5 fruit fly cellular contexts compared by ENCODE assay signal in genomic region chr3L:17513893-17514616, dm6.
A peak's percentile ranks its signal among the peaks of the same experiment; 100 is the strongest.
TF ChIP-seq lines count a peak whose summit lies in the region.

Gene U4-U6-60K (minus strand): TSS chr3L:17513912.
Gene CG7564 (plus strand): TSS chr3L:17514298.

- TF ChIP-seq CTCF in whole organism, embryonic (GFP tag; optimal IDR thresholded peaks at IDR 0.05; lab: Kevin White, UChicago) = no peak

TF ChIP-seq in whole organism, adult, 20 proteins besides CTCF, POLR2A, EP300 and RAD21 (continues in another document):
- TF ChIP-seq pad (GFP tag; optimal IDR thresholded peaks at IDR 0.05; lab: Kevin White, UChicago) (peak; percentile 80), tj (GFP tag; optimal IDR thresholded peaks at IDR 0.05; lab: Kevin White, UChicago) (peak; percentile 52), toe (GFP tag; optimal IDR thresholded peaks at IDR 0.05; lab: Kevin White, UChicago) (peak; percentile 77), CG7101 (tag; optimal IDR thresholded peaks at IDR 0.05; lab: Kevin White, UChicago) (peak; percentile 68), cnc (optimal IDR thresholded peaks at IDR 0.05; lab: Kevin White, UChicago) (no peak), ovo (GFP tag; optimal IDR thresholded peaks at IDR 0.05; lab: Kevin White, UChicago) (peak; percentile 77), cic (GFP tag; optimal IDR thresholded peaks at IDR 0.05; lab: Kevin White, UChicago) (no peak), Clk (GFP tag; optimal IDR thresholded peaks at IDR 0.05; lab: Kevin White, UChicago) (peak; percentile 79), CG12768 (GFP tag; optimal IDR thresholded peaks at IDR 0.05; lab: Kevin White, UChicago) (peak; percentile 62), CG11617 (GFP tag; optimal IDR thresholded peaks at IDR 0.05; lab: Kevin White, UChicago) (peak; percentile 74), CG5204 (GFP tag; optimal IDR thresholded peaks at IDR 0.05; lab: Kevin White, UChicago) (peak; percentile 68), CG1620 (GFP tag; optimal IDR thresholded peaks at IDR 0.05; lab: Kevin White, UChicago) (peak; percentile 81), CG7045 (GFP tag; optimal IDR thresholded peaks at IDR 0.05; lab: Kevin White, UChicago) (peak; percentile 54), Crg-1 (GFP tag; optimal IDR thresholded peaks at IDR 0.05; lab: Kevin White, UChicago) (peak; percentile 81), CG14711 (tag; optimal IDR thresholded peaks at IDR 0.05; lab: Kevin White, UChicago) (peak; percentile 57), Mnt (GFP tag; optimal IDR thresholded peaks at IDR 0.05; lab: Kevin White, UChicago) (peak; percentile 64), kay (GFP tag; lab: Kevin White, UChicago; ENCODE audit: borderline replicate concordance) (no peak), CG33017 (tag; optimal IDR thresholded peaks at IDR 0.05; lab: Kevin White, UChicago) (peak; percentile 28)

TF ChIP-seq in whole organism, embryonic, 481 proteins besides CTCF, POLR2A, EP300 and RAD21 (continues in another document):
- peak; percentile 53 for TF ChIP-seq Antp (GFP tag; optimal IDR thresholded peaks at IDR 0.05; lab: Kevin White, UChicago)
- TF ChIP-seq gem (tag; optimal IDR thresholded peaks at IDR 0.05; lab: Kevin White, UChicago) = no peak
- TF ChIP-seq GATAe (GFP tag; conservative IDR thresholded peaks at IDR 0.05; lab: Robert Waterston, UW) = no peak
- TF ChIP-seq Bteb2 (GFP tag; optimal IDR thresholded peaks at IDR 0.05; lab: Kevin White, UChicago) = peak; percentile 12
- TF ChIP-seq CG12236 (GFP tag; optimal IDR thresholded peaks at IDR 0.05; lab: Kevin White, UChicago) = no peak
- peak; percentile 16 for TF ChIP-seq psq (GFP tag; optimal IDR thresholded peaks at IDR 0.05; lab: Kevin White, UChicago)
- TF ChIP-seq bab2 (GFP tag; optimal IDR thresholded peaks at IDR 0.05; lab: Kevin White, UChicago) = no peak
- no peak for TF ChIP-seq Spps (tag; optimal IDR thresholded peaks at IDR 0.05; lab: Kevin White, UChicago)
- TF ChIP-seq CG2889 (GFP tag; IDR thresholded peaks at IDR 0.05; lab: Robert Waterston, UW) = no peak
- no peak for TF ChIP-seq fd64A (GFP tag; optimal IDR thresholded peaks at IDR 0.05; lab: Kevin White, UChicago)
- no peak for TF ChIP-seq CG43689 (GFP tag; IDR thresholded peaks at IDR 0.05; lab: Robert Waterston, UW)
- no peak for TF ChIP-seq en (GFP tag; optimal IDR thresholded peaks at IDR 0.05; lab: Kevin White, UChicago)
- no peak for TF ChIP-seq CG8089 (GFP tag; optimal IDR thresholded peaks at IDR 0.05; lab: Kevin White, UChicago)
- TF ChIP-seq cwo (GFP tag; optimal IDR thresholded peaks at IDR 0.05; lab: Kevin White, UChicago) = no peak
- TF ChIP-seq CG4360 (GFP tag; IDR thresholded peaks at IDR 0.05; lab: Robert Waterston, UW) = no peak; the same call in 1 of the 2 replicates
- peak; percentile 96 for TF ChIP-seq nerfin-2 (GFP tag; IDR thresholded peaks at IDR 0.05; lab: Robert Waterston, UW; ENCODE audit: partially characterized antibody)
- TF ChIP-seq ci (GFP tag; IDR thresholded peaks at IDR 0.05; lab: Robert Waterston, UW) = no peak; the same call in 2 of the 3 replicates
- TF ChIP-seq Dll (GFP tag; IDR thresholded peaks at IDR 0.05; lab: Robert Waterston, UW; ENCODE audit: partially characterized antibody) = peak; percentile 95
- peak; percentile 69 for TF ChIP-seq mam (GFP tag; optimal IDR thresholded peaks at IDR 0.05; lab: Kevin White, UChicago)

TF ChIP-seq in whole organism, prepupa, 60 proteins besides CTCF, POLR2A, EP300 and RAD21 (continues in another document):
- TF ChIP-seq CG34406 (GFP tag; optimal IDR thresholded peaks at IDR 0.05; lab: Kevin White, UChicago) (peak; percentile 47), achi (GFP tag; optimal IDR thresholded peaks at IDR 0.05; lab: Kevin White, UChicago) (peak; percentile 59), lz (GFP tag; optimal IDR thresholded peaks at IDR 0.05; lab: Kevin White, UChicago) (peak; percentile 60), CG11902 (GFP tag; optimal IDR thresholded peaks at IDR 0.05; lab: Kevin White, UChicago) (peak; percentile 26), Sox15 (GFP tag; optimal IDR thresholded peaks at IDR 0.05; lab: Kevin White, UChicago) (peak; percentile 45), acj6 (GFP tag; optimal IDR thresholded peaks at IDR 0.05; lab: Kevin White, UChicago) (peak; percentile 63), CG8119 (GFP tag; IDR thresholded peaks at IDR 0.05; lab: Robert Waterston, UW) (no peak), Ets96B (tag; optimal IDR thresholded peaks at IDR 0.05; lab: Kevin White, UChicago) (peak; percentile 16), svp (GFP tag; lab: Kevin White, UChicago) (peak; percentile 56), spab (GFP tag; optimal IDR thresholded peaks at IDR 0.05; lab: Kevin White, UChicago) (no peak), CG4318 (GFP tag; optimal IDR thresholded peaks at IDR 0.05; lab: Kevin White, UChicago) (no peak), CG6854 (GFP tag; optimal IDR thresholded peaks at IDR 0.05; lab: Kevin White, UChicago) (no peak), Ets21C (GFP tag; optimal IDR thresholded peaks at IDR 0.05; lab: Kevin White, UChicago) (peak; percentile 10), CG32006 (GFP tag; optimal IDR thresholded peaks at IDR 0.05; lab: Kevin White, UChicago) (peak; percentile 61), cyc (GFP tag; optimal IDR thresholded peaks at IDR 0.05; lab: Kevin White, UChicago) (peak; percentile 71), Eip93F (GFP tag; optimal IDR thresholded peaks at IDR 0.05; lab: Kevin White, UChicago) (peak; percentile 64), OdsH (GFP tag; optimal IDR thresholded peaks at IDR 0.05; lab: Kevin White, UChicago) (peak; percentile 60), CG8632 (GFP tag; optimal IDR thresholded peaks at IDR 0.05; lab: Kevin White, UChicago) (peak; percentile 51), CG6792 (GFP tag; optimal IDR thresholded peaks at IDR 0.05; lab: Kevin White, UChicago) (peak; percentile 39), eg (GFP tag; IDR thresholded peaks at IDR 0.05; lab: Robert Waterston, UW) (no peak; the same call in 2 of the 3 replicates)

TF ChIP-seq in whole organism, pupa, 21 proteins besides CTCF, POLR2A, EP300 and RAD21:
- TF ChIP-seq Pif1B (GFP tag; optimal IDR thresholded peaks at IDR 0.05; lab: Kevin White, UChicago) = peak; percentile 11
- no peak for TF ChIP-seq CG10348 (GFP tag; IDR thresholded peaks at IDR 0.05; lab: Robert Waterston, UW)
- TF ChIP-seq Snoo (tag; optimal IDR thresholded peaks at IDR 0.05; lab: Kevin White, UChicago) = peak; percentile 54
- TF ChIP-seq CG34367 (tag; optimal IDR thresholded peaks at IDR 0.05; lab: Kevin White, UChicago) = peak; percentile 26
- TF ChIP-seq CG13204 (GFP tag; optimal IDR thresholded peaks at IDR 0.05; lab: Kevin White, UChicago) = no peak
- no peak for TF ChIP-seq CG4496 (GFP tag; IDR thresholded peaks at IDR 0.05; lab: Robert Waterston, UW)
- TF ChIP-seq CG15710 (tag; optimal IDR thresholded peaks at IDR 0.05; lab: Kevin White, UChicago) = peak; percentile 44
- no peak for TF ChIP-seq Pif1A (GFP tag; optimal IDR thresholded peaks at IDR 0.05; lab: Kevin White, UChicago)
- no peak for TF ChIP-seq CG32121 (GFP tag; IDR thresholded peaks at IDR 0.05; lab: Robert Waterston, UW)
- TF ChIP-seq CG8159 (tag; optimal IDR thresholded peaks at IDR 0.05; lab: Kevin White, UChicago) = peak; percentile 46
- no peak for TF ChIP-seq rn (GFP tag; IDR thresholded peaks at IDR 0.05; lab: Robert Waterston, UW)
- 0 out of 2 replicates have a peak, but pooled peaks have one; percentile 19 for TF ChIP-seq Ets98B (GFP tag; IDR thresholded peaks at IDR 0.05; lab: Robert Waterston, UW)
- peak; percentile 31 for TF ChIP-seq CG9948 (tag; optimal IDR thresholded peaks at IDR 0.05; lab: Kevin White, UChicago)

TF ChIP-seq in whole organism, wandering third instar larva, 38 proteins besides CTCF, POLR2A, EP300 and RAD21 (continues in another document):
- TF ChIP-seq GATAd (GFP tag; optimal IDR thresholded peaks at IDR 0.05; lab: Kevin White, UChicago) (peak; percentile 46), Jra (GFP tag; optimal IDR thresholded peaks at IDR 0.05; lab: Kevin White, UChicago) (peak; percentile 69), fru (GFP tag; optimal IDR thresholded peaks at IDR 0.05; lab: Kevin White, UChicago) (peak; percentile 40), CG32264 (GFP tag; optimal IDR thresholded peaks at IDR 0.05; lab: Kevin White, UChicago) (peak; percentile 57), pan (optimal IDR thresholded peaks at IDR 0.05; lab: Kevin White, UChicago) (no peak), Mio (GFP tag; optimal IDR thresholded peaks at IDR 0.05; lab: Kevin White, UChicago) (no peak), tai (GFP tag; optimal IDR thresholded peaks at IDR 0.05; lab: Kevin White, UChicago) (no peak), N (GFP tag; optimal IDR thresholded peaks at IDR 0.05; lab: Kevin White, UChicago) (no peak), CrebA (GFP tag; optimal IDR thresholded peaks at IDR 0.05; lab: Kevin White, UChicago; ENCODE audit: borderline replicate concordance) (no peak), Rel (GFP tag; optimal IDR thresholded peaks at IDR 0.05; lab: Kevin White, UChicago) (no peak), Rel (tag; optimal IDR thresholded peaks at IDR 0.05; lab: Kevin White, UChicago) (no peak), ey (GFP tag; optimal IDR thresholded peaks at IDR 0.05; lab: Kevin White, UChicago) (peak; percentile 44), Dif (GFP tag; optimal IDR thresholded peaks at IDR 0.05; lab: Kevin White, UChicago; ENCODE audit: partially characterized antibody) (no peak), OdsH (GFP tag; optimal IDR thresholded peaks at IDR 0.05; lab: Kevin White, UChicago) (peak; percentile 46), Sp1 (GFP tag; optimal IDR thresholded peaks at IDR 0.05; lab: Kevin White, UChicago) (peak; percentile 61), Abd-B (GFP tag; optimal IDR thresholded peaks at IDR 0.05; lab: Kevin White, UChicago) (no peak), rgr (GFP tag; optimal IDR thresholded peaks at IDR 0.05; lab: Kevin White, UChicago) (peak; percentile 79), dl (GFP tag; optimal IDR thresholded peaks at IDR 0.05; lab: Kevin White, UChicago; ENCODE audit: insufficient read depth in 1 of 2, partially characterized antibody in 2 of 2) (no peak), woc (GFP tag; optimal IDR thresholded peaks at IDR 0.05; lab: Kevin White, UChicago) (peak; percentile 78), Dfd (GFP tag; optimal IDR thresholded peaks at IDR 0.05; lab: Kevin White, UChicago) (no peak), Vsx2 (GFP tag; optimal IDR thresholded peaks at IDR 0.05; lab: Kevin White, UChicago; ENCODE audit: partially characterized antibody) (no peak), foxo (GFP tag; optimal IDR thresholded peaks at IDR 0.05; lab: Kevin White, UChicago) (peak in 1 of 2 experiments; percentile 74), sv (GFP tag; optimal IDR thresholded peaks at IDR 0.05; lab: Kevin White, UChicago) (peak; percentile 73), h (GFP tag; optimal IDR thresholded peaks at IDR 0.05; lab: Kevin White, UChicago) (peak; percentile 69), psq (GFP tag; optimal IDR thresholded peaks at IDR 0.05; lab: Kevin White, UChicago) (peak; percentile 67), brk (GFP tag; optimal IDR thresholded peaks at IDR 0.05; lab: Kevin White, UChicago) (no peak), Hr83 (GFP tag; optimal IDR thresholded peaks at IDR 0.05; lab: Kevin White, UChicago; ENCODE audit: poor library complexity, severe bottlenecking) (peak; percentile 52), CG9705 (GFP tag; optimal IDR thresholded peaks at IDR 0.05; lab: Kevin White, UChicago) (peak; percentile 59), jim (GFP tag; optimal IDR thresholded peaks at IDR 0.05; lab: Kevin White, UChicago) (no peak)
